Worm (Caenorhabditis elegans): ENCODE results near the gene K08C7.1.
"Not testable (repeated sequence)": the region's sequence is repeated elsewhere in the genome, so short reads cannot be mapped to it uniquely, and the experiment has no call there.

The K08C7.1 gene

DNA sequence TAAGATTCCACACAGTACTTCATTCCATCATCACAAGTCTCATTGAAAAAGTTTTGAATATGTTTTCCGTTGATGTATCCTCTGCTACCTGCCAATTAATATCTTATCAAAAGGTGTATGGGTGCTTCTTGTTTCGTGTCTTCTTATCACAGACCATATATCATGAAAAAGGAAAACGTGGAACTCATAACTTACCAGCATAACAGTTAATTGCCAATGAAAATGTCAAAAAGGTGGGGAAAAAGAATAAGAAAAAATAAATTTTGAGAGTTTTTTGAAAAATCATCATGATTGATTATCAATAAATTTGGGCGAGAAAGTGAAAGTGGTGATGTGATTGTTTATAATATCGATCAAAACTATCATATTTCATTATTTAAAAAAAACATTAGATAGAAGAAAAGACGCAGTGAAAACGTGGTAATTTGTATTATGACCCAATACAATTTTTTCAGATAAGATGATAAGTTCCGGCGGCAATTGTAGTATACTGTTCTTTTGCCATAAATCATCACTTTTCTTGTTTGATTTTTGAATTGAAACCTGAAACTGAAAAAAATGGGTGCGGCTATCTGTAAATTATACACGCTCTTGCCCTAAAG lies 25.6 kb upstream of the K08C7.1 start, which contains the start of gene F56C4.4:
Gene F56C4.4 (minus strand): TSS at position 315 of the 602 bp plus-strand sequence.
- TF ChIP-seq elt-2 (tag; optimal IDR thresholded peaks at IDR 0.05) = peak; percentile 63
- peak; percentile 2 for TF ChIP-seq lin-14 (GFP tag; optimal IDR thresholded peaks at IDR 0.05)
- peak; percentile 31 for TF ChIP-seq blmp-1 (tag; optimal IDR thresholded peaks at IDR 0.05)
- no peak for TF ChIP-seq lin-15B (tag; optimal IDR thresholded peaks at IDR 0.05)
- TF ChIP-seq nhr-47 (tag; optimal IDR thresholded peaks at IDR 0.05) = no peak

DNA sequence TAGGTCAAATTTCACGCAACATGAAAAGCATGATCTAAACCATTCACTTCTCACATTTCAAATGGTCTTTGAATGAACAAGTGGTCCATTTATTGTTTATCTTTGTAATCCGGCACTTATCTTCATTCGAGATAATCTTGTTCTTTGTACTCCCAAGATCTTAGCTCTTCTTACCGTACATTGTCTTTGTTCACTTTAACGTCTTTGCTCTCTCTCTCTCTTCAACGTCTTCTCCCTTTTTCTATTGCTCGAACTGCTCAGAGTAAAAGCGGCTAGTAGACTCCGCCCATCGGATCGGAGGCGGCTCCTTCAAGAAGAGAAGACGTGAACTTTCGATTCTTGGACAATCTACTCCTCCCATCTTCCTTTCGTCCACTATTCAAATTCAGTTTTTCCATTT lies 20.0 kb upstream of the K08C7.1 start, which contains the start of gene F56C4.1:
Gene F56C4.1 (plus strand): TSS at position 301 of the 400 bp plus-strand sequence.
- no peak for TF ChIP-seq elt-3 (tag; optimal IDR thresholded peaks at IDR 0.05)
- no peak for TF ChIP-seq ceh-82 (tag; optimal IDR thresholded peaks at IDR 0.05)
- no peak for TF ChIP-seq lin-35 (GFP tag; optimal IDR thresholded peaks at IDR 0.05)

- TF ChIP-seq aly-2 (tag; optimal IDR thresholded peaks at IDR 0.05) (no peak), lir-3 (tag; optimal IDR thresholded peaks at IDR 0.05; ENCODE audit: poor library complexity) (no peak), unc-98 (GFP tag; IDR thresholded peaks at IDR 0.05) (no peak), blmp-1 (tag; optimal IDR thresholded peaks at IDR 0.05) (no peak), nhr-28 (tag; optimal IDR thresholded peaks at IDR 0.05) (no peak), dpl-1 (GFP tag; optimal IDR thresholded peaks at IDR 0.05) (no peak), snu-23 (GFP tag; optimal IDR thresholded peaks at IDR 0.05) (no peak), ceh-88 (GFP tag; IDR thresholded peaks at IDR 0.05) (no peak), egl-13 (tag; optimal IDR thresholded peaks at IDR 0.05) (no peak), fkh-8 (tag; optimal IDR thresholded peaks at IDR 0.05) (no peak), ces-1 (GFP tag; optimal IDR thresholded peaks at IDR 0.05) (no peak), lin-15B (tag; optimal IDR thresholded peaks at IDR 0.05) (no peak), unc-130 (tag; optimal IDR thresholded peaks at IDR 0.05) (no peak)
Measured at ce11 chrIV:10638977-10639376, 17.6 kb upstream of the K08C7.1 start, which contains the start of gene F56C4.2. Gene F56C4.2 (plus strand): TSS chrIV:10639277.

DNA sequence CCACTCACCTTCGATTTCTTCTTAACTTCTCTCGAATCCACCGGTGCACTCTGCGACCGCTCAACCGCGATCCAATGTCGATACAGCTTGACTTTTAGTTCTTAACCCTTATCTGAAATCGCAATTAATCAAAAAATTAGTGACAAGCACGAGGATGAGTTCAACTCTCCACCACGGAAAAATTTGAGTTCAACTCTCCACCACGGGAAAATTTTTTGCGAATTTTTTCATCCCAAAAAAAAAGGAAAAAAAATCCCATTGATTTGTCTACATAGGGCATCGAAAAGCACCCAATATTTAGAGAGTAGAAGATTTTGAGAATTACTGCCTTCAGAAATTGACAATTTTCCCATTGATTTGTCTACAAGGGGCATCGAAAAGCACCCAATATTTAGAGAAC lies 2.6 kb upstream of the K08C7.1 start, which contains the start of gene glb-19:
Gene glb-19 (minus strand): TSS at position 101 of the 400 bp plus-strand sequence.
- TF ChIP-seq dpl-1 (GFP tag; optimal IDR thresholded peaks at IDR 0.05); swsn-7 (tag; optimal IDR thresholded peaks at IDR 0.05); unc-30 (tag; optimal IDR thresholded peaks at IDR 0.05): not testable (repeated sequence)

- no peak for TF ChIP-seq ceh-8 (GFP tag; optimal IDR thresholded peaks at IDR 0.05)
- TF ChIP-seq ceh-90 (tag; optimal IDR thresholded peaks at IDR 0.05) = no peak
- no peak for TF ChIP-seq egl-27 (tag; optimal IDR thresholded peaks at IDR 0.05)
- no peak for TF ChIP-seq lin-14 (GFP tag; optimal IDR thresholded peaks at IDR 0.05)
- TF ChIP-seq elt-3 (tag; optimal IDR thresholded peaks at IDR 0.05) = no peak
- TF ChIP-seq blmp-1 (tag; optimal IDR thresholded peaks at IDR 0.05) = no peak
- no peak for TF ChIP-seq nhr-77 (tag; optimal IDR thresholded peaks at IDR 0.05)
Measured at ce11 chrIV:10661072-10661471, 4.5 kb downstream of the K08C7.1 start.

DNA sequence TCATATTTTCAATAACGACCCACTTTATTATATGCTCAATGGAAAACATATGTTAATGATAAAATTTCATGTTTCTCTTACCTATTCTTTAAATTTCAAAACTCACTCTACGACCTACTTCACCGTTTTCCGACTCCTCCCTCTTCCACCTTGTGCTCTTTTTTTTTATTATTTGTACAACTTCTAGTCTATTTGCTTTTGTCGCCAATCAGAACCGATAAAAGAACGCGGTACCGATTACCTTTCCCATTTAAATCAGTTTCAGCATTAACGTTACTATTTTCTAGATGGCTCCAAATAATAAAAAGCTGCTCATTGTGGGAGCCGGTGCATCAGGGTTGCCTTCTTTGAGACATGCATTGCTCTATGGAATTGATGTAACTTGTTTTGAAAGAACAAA lies 5.1 kb downstream of the K08C7.1 start, which contains the start of gene fmo-1:
Gene fmo-1 (plus strand): TSS at position 98 of the 400 bp plus-strand sequence.
- peak; percentile 23 for TF ChIP-seq elt-2 (tag; optimal IDR thresholded peaks at IDR 0.05)
- TF ChIP-seq unc-86 (tag; optimal IDR thresholded peaks at IDR 0.05) = no peak
- TF ChIP-seq mab-9 (GFP tag; IDR thresholded peaks at IDR 0.05) = no peak

- TF ChIP-seq unc-130 (tag; optimal IDR thresholded peaks at IDR 0.05) (no peak), ztf-4 (tag; optimal IDR thresholded peaks at IDR 0.05) (no peak), vab-15 (tag; optimal IDR thresholded peaks at IDR 0.05) (no peak), C04F5.9 (tag; optimal IDR thresholded peaks at IDR 0.05) (no peak), hlh-17 (GFP tag; optimal IDR thresholded peaks at IDR 0.05; ENCODE audit: borderline replicate concordance) (no peak), unc-62 (GFP tag; optimal IDR thresholded peaks at IDR 0.05) (no peak), nhr-84 (tag; optimal IDR thresholded peaks at IDR 0.05) (no peak), lin-15B (tag; optimal IDR thresholded peaks at IDR 0.05) (no peak), lir-3 (tag; optimal IDR thresholded peaks at IDR 0.05; ENCODE audit: poor library complexity) (no peak), snu-23 (GFP tag; optimal IDR thresholded peaks at IDR 0.05) (no peak), fkh-8 (tag; optimal IDR thresholded peaks at IDR 0.05) (no peak), ces-1 (GFP tag; optimal IDR thresholded peaks at IDR 0.05) (no peak), lin-35 (GFP tag; optimal IDR thresholded peaks at IDR 0.05) (no peak), blmp-1 (tag; optimal IDR thresholded peaks at IDR 0.05) (no peak)
Measured at ce11 chrIV:10664134-10664533, 7.5 kb downstream of the K08C7.1 start, which contains the start of gene K08C7.7. Gene K08C7.7 (plus strand): TSS chrIV:10664434.
